Worm (Caenorhabditis elegans) whole organism, L2 larva: Measurements from ENCODE around the gene T22C8.3.

ENCODE experiments used
- F13H6.1 ChIP-seq: sonication (generic microtip); optimal IDR thresholded peaks from 2 replicates; lab custom pipeline; 2016; ENCODE audit warnings: missing genetic modification characterization, missing compliant biosample characterization
- R02D3.7 ChIP-seq: fragments of 150-350 bp; optimal IDR thresholded peaks from 2 replicates; lab custom pipeline; 2014; ENCODE audit warnings: missing biosample characterization, missing genetic modification characterization
- Y55F3AM.14 ChIP-seq: fragments of 200-800 bp; sonication (Bioruptor generic); optimal IDR thresholded peaks from 2 replicates; lab custom pipeline; 2018; ENCODE audit warnings: mild to moderate bottlenecking, missing genetic modification characterization, missing compliant biosample characterization
- ama-1 ChIP-seq: fragments of 150-350 bp; optimal IDR thresholded peaks from 2 replicates; lab custom pipeline; 2018; ENCODE audit warnings: inconsistent platforms
- ceh-82 ChIP-seq: fragments of 150-350 bp; optimal IDR thresholded peaks from 2 replicates; lab custom pipeline; 2014; ENCODE audit warnings: missing biosample characterization, missing genetic modification characterization
- nhr-11 ChIP-seq: fragments of 150-350 bp; optimal IDR thresholded peaks from 2 replicates; lab custom pipeline; 2014; ENCODE audit warnings: missing biosample characterization, missing genetic modification characterization
- nhr-237 ChIP-seq: fragments of 150-350 bp; optimal IDR thresholded peaks from 2 replicates; lab custom pipeline; 2014; ENCODE audit warnings: missing biosample characterization, missing genetic modification characterization
- snpc-4 ChIP-seq: fragments of 150-350 bp; optimal IDR thresholded peaks from 2 replicates; lab custom pipeline; 2014; ENCODE audit warnings: missing biosample characterization, missing genetic modification characterization
- unc-39 ChIP-seq: fragments of 150-350 bp; optimal IDR thresholded peaks from 2 replicates; lab custom pipeline; 2014; ENCODE audit warnings: missing biosample characterization, missing genetic modification characterization
- ztf-11 ChIP-seq: sonication (generic microtip); optimal IDR thresholded peaks from 2 replicates; lab custom pipeline; 2017; ENCODE audit warnings: missing biosample characterization, missing genetic modification characterization

DNA sequence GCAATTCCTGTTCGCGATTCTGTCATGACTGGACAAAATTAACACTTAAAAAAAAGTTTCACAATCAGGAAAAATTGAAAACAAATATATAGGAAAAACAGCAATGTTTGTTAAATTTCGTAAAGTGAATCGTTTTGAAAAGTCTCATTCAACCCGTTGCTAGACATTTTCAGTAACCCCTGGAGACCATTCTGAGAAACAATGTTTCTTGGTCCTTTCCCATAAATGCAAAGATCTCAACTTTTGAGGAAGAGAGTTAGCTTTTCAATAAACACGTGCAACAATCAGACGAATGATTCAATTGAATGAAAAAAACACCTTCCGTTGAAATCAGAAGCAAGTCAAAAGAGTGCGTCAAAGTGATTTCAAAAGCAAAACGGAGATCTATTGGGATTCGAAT, 11.7 kb downstream of the T22C8.3 start, which contains the start of gene F28C6.9:
- no peak for TF ChIP-seq ceh-82 (tag; lab: Kevin White, UChicago)
- TF ChIP-seq nhr-237 (tag; lab: Kevin White, UChicago), result no peak
- TF ChIP-seq R02D3.7 (tag; lab: Kevin White, UChicago), result no peak
- TF ChIP-seq Y55F3AM.14 (GFP tag; lab: Kevin White, UChicago), result no peak
- TF ChIP-seq F13H6.1, result no peak
- TF ChIP-seq snpc-4, result no peak
- no peak for TF ChIP-seq unc-39 (tag; lab: Kevin White, UChicago)
- no peak for TF ChIP-seq ama-1 (lab: Kevin White, UChicago)
- no peak for TF ChIP-seq nhr-11 (tag; lab: Kevin White, UChicago)
- no peak for TF ChIP-seq ztf-11 (tag; lab: Kevin White, UChicago)
